Worm (Caenorhabditis elegans) whole organism, L1 larva: ENCODE measurements around the gene E01G4.5.

Source experiments
- C04F5.9 ChIP-seq: sonication (generic microtip); optimal IDR thresholded peaks from 2 replicates; lab custom pipeline; 2016; ENCODE audit warnings: missing genetic modification characterization, missing compliant biosample characterization
- C16A3.4 ChIP-seq: fragments of 150-350 bp; optimal IDR thresholded peaks from 2 replicates; lab custom pipeline; 2014; ENCODE audit warnings: missing biosample characterization, missing genetic modification characterization
- F16B12.6 ChIP-seq: fragments of 150-350 bp; optimal IDR thresholded peaks from 2 replicates; lab custom pipeline; 2014; ENCODE audit warnings: missing biosample characterization, missing genetic modification characterization
- Y116A8C.19 ChIP-seq: sonication (generic microtip); optimal IDR thresholded peaks from 2 replicates; lab custom pipeline; 2016; ENCODE audit warnings: missing compliant biosample characterization, missing genetic modification characterization, borderline replicate concordance
- alr-1 ChIP-seq: fragments of 200-800 bp; sonication (Bioruptor generic); optimal IDR thresholded peaks from 2 replicates; lab custom pipeline; 2018; ENCODE audit warnings: borderline replicate concordance, mild to moderate bottlenecking, missing genetic modification characterization, missing compliant biosample characterization
- blmp-1 ChIP-seq: fragments of 150-350 bp; optimal IDR thresholded peaks from 2 replicates; lab custom pipeline; 2014; ENCODE audit warnings: missing biosample characterization, missing genetic modification characterization
- ceh-82 ChIP-seq, 3 experiments: fragments of 150-350 bp in 1 of 3; sonication (generic microtip) in 2 of 3; optimal IDR thresholded peaks; 2 replicates each; lab custom pipeline; 2014 to 2017; ENCODE audit warnings: missing biosample characterization in 3 of 3, missing genetic modification characterization in 3 of 3
- dpl-1 ChIP-seq, 3 experiments: fragments of 150-350 bp in 2 of 3; sonication (generic microtip) in 1 of 3; optimal IDR thresholded peaks; 2 replicates each; lab custom pipeline; 2014 to 2017; ENCODE audit warnings: missing biosample characterization in 3 of 3, missing genetic modification characterization in 3 of 3, missing genetic modification reagents in 3 of 3
- dsc-1 ChIP-seq: sonication (generic microtip); optimal IDR thresholded peaks from 2 replicates; lab custom pipeline; 2016; ENCODE audit warnings: mild to moderate bottlenecking, missing genetic modification characterization, missing compliant biosample characterization
- efl-1 ChIP-seq, 4 experiments: fragments of 150-350 bp; optimal IDR thresholded peaks in 3 of 4; peaks in 1 of 4; 1 replicate in 1 of 4; 2 replicates in 3 of 4; lab custom pipeline; 2014; ENCODE audit warnings: missing biosample characterization in 2 of 4, missing genetic modification characterization in 2 of 4, missing genetic modification reagents in 2 of 4
- efl-3 ChIP-seq: fragments of 200-800 bp; sonication (Bioruptor generic); optimal IDR thresholded peaks from 2 replicates; lab custom pipeline; 2018; ENCODE audit warnings: mild to moderate bottlenecking, missing genetic modification characterization, missing compliant biosample characterization
- egl-27 ChIP-seq, 2 experiments: fragments of 150-350 bp in 1 of 2; sonication (generic microtip); optimal IDR thresholded peaks; 3 replicates each; lab custom pipeline; 2017 to 2018; ENCODE audit warnings: missing biosample characterization in 2 of 2, missing genetic modification characterization in 2 of 2, missing genetic modification reagents in 2 of 2
- elt-3 ChIP-seq, 6 experiments: fragments of 150-350 bp in 1 of 6; sonication (generic microtip); optimal IDR thresholded peaks; 2 replicates each; lab custom pipeline; 2017 to 2018; ENCODE audit warnings: missing biosample characterization in 6 of 6, missing genetic modification characterization in 6 of 6, inconsistent platforms in 1 of 6
- ets-5 ChIP-seq: fragments of 200-800 bp; sonication (Bioruptor generic); IDR thresholded peaks from 2 replicates; pipeline ENCODE4 v1.3.6; 2022; ENCODE audit warnings: missing genetic modification characterization, missing compliant biosample characterization
- fos-1 ChIP-seq: fragments of 150-350 bp; optimal IDR thresholded peaks from 2 replicates; lab custom pipeline; 2014; ENCODE audit warnings: missing biosample characterization, missing genetic modification characterization
- grh-1 ChIP-seq: fragments of 200-800 bp; sonication (Bioruptor generic); IDR thresholded peaks from 2 replicates; pipeline ENCODE4 v1.3.6; 2022; ENCODE audit warnings: missing genetic modification reagents, missing genetic modification characterization, missing compliant biosample characterization
- hlh-4 ChIP-seq: sonication (generic microtip); optimal IDR thresholded peaks from 2 replicates; lab custom pipeline; 2016; ENCODE audit warnings: mild to moderate bottlenecking, missing genetic modification characterization, missing compliant biosample characterization
- hpl-2 ChIP-seq: fragments of 150-350 bp; optimal IDR thresholded peaks from 2 replicates; lab custom pipeline; 2014; ENCODE audit warnings: missing biosample characterization, missing genetic modification reagents, missing genetic modification characterization
- irx-1 ChIP-seq: sonication (generic microtip); optimal IDR thresholded peaks from 2 replicates; lab custom pipeline; 2016; ENCODE audit warnings: missing genetic modification characterization, missing compliant biosample characterization
- jun-1 ChIP-seq: fragments of 150-350 bp; optimal IDR thresholded peaks from 2 replicates; lab custom pipeline; 2014; ENCODE audit warnings: missing biosample characterization, missing genetic modification reagents, missing genetic modification characterization
- lin-14 ChIP-seq: fragments of 200-800 bp; sonication (Bioruptor generic); optimal IDR thresholded peaks from 2 replicates; lab custom pipeline; 2018; ENCODE audit warnings: mild to moderate bottlenecking, missing genetic modification characterization, moderate library complexity, missing compliant biosample characterization
- lin-15B ChIP-seq: fragments of 150-350 bp; sonication (generic microtip); optimal IDR thresholded peaks from 3 replicates; lab custom pipeline; 2014; ENCODE audit warnings: missing biosample characterization, missing genetic modification characterization
- lin-35 ChIP-seq, 2 experiments: fragments of 150-350 bp; optimal IDR thresholded peaks; 2 replicates each; lab custom pipeline; 2014; ENCODE audit warnings: missing biosample characterization in 2 of 2, missing genetic modification characterization in 2 of 2, missing genetic modification reagents in 2 of 2
- lin-39 ChIP-seq: fragments of 150-350 bp; optimal IDR thresholded peaks from 2 replicates; lab custom pipeline; 2014; ENCODE audit warnings: missing biosample characterization, missing genetic modification reagents, missing genetic modification characterization
- lsy-2 ChIP-seq, 2 experiments: fragments of 150-350 bp; optimal IDR thresholded peaks; 2 replicates each; lab custom pipeline; 2014; ENCODE audit warnings: missing biosample characterization in 2 of 2, missing genetic modification characterization in 2 of 2
- mdl-1 ChIP-seq, 2 experiments: fragments of 150-350 bp; optimal IDR thresholded peaks; 2 replicates each; lab custom pipeline; 2014 to 2017; ENCODE audit warnings: missing biosample characterization in 2 of 2, missing genetic modification characterization in 2 of 2, inconsistent platforms in 1 of 2
- mep-1 ChIP-seq: fragments of 150-350 bp; optimal IDR thresholded peaks from 2 replicates; lab custom pipeline; 2014; ENCODE audit warnings: missing biosample characterization, missing genetic modification characterization
- nhr-11 ChIP-seq: fragments of 150-350 bp; optimal IDR thresholded peaks from 2 replicates; lab custom pipeline; 2014; ENCODE audit warnings: missing biosample characterization, missing genetic modification characterization
- nhr-19 ChIP-seq: fragments of 200-800 bp; sonication (Bioruptor generic); conservative IDR thresholded peaks from 2 replicates; pipeline ENCODE4 v1.3.6; 2022; ENCODE audit warnings: missing genetic modification characterization, missing compliant biosample characterization
- nhr-20 ChIP-seq: sonication (generic microtip); optimal IDR thresholded peaks from 2 replicates; lab custom pipeline; 2016; ENCODE audit warnings: mild to moderate bottlenecking, missing genetic modification characterization, missing compliant biosample characterization
- nhr-28 ChIP-seq: fragments of 150-350 bp; optimal IDR thresholded peaks from 2 replicates; lab custom pipeline; 2014; ENCODE audit warnings: missing biosample characterization, missing genetic modification characterization
- nhr-47 ChIP-seq: sonication (generic microtip); optimal IDR thresholded peaks from 2 replicates; lab custom pipeline; 2016; ENCODE audit warnings: mild to moderate bottlenecking, missing genetic modification characterization, moderate library complexity, missing compliant biosample characterization
- nhr-77 ChIP-seq: fragments of 150-350 bp; optimal IDR thresholded peaks from 2 replicates; lab custom pipeline; 2014; ENCODE audit warnings: missing biosample characterization, missing genetic modification characterization
- nhr-85 ChIP-seq: sonication (generic microtip); peaks from one replicate; lab custom pipeline; 2016; ENCODE audit warnings: missing genetic modification characterization, inconsistent platforms, missing compliant biosample characterization
- nhr-90 ChIP-seq: sonication (generic microtip); optimal IDR thresholded peaks from 2 replicates; lab custom pipeline; 2016; ENCODE audit warnings: mild to moderate bottlenecking, missing genetic modification characterization, missing compliant biosample characterization; ENCODE audit not compliant: poor library complexity
- pag-3 ChIP-seq: sonication (generic microtip); optimal IDR thresholded peaks from 2 replicates; lab custom pipeline; 2017; ENCODE audit warnings: missing genetic modification characterization, mild to moderate bottlenecking, missing compliant biosample characterization, antibody characterized with exemption, borderline replicate concordance; ENCODE audit not compliant: insufficient read depth
- pax-3 ChIP-seq: fragments of 200-800 bp; sonication (Bioruptor generic); optimal IDR thresholded peaks from 2 replicates; lab custom pipeline; 2018; ENCODE audit warnings: mild to moderate bottlenecking, missing genetic modification characterization, moderate library complexity, missing compliant biosample characterization
- rnt-1 ChIP-seq: sonication (generic microtip); optimal IDR thresholded peaks from 2 replicates; lab custom pipeline; 2016; ENCODE audit warnings: mild to moderate bottlenecking, missing genetic modification characterization, moderate library complexity, missing compliant biosample characterization
- skn-1 ChIP-seq: fragments of 150-350 bp; optimal IDR thresholded peaks from 2 replicates; lab custom pipeline; 2014; ENCODE audit warnings: missing biosample characterization, missing genetic modification characterization
- snu-23 ChIP-seq: sonication (generic microtip); optimal IDR thresholded peaks from 2 replicates; lab custom pipeline; 2016; ENCODE audit warnings: missing genetic modification characterization, missing compliant biosample characterization
- sptf-1 ChIP-seq: fragments of 150-350 bp; optimal IDR thresholded peaks from 2 replicates; lab custom pipeline; 2014; ENCODE audit warnings: missing biosample characterization, missing genetic modification characterization
- swsn-7 ChIP-seq: sonication (generic microtip); optimal IDR thresholded peaks from 2 replicates; lab custom pipeline; 2016; ENCODE audit warnings: missing genetic modification characterization, missing compliant biosample characterization
- tbx-2 ChIP-seq: sonication (generic microtip); optimal IDR thresholded peaks from 2 replicates; lab custom pipeline; 2016; ENCODE audit warnings: missing genetic modification characterization, missing compliant biosample characterization
- vab-15 ChIP-seq: sonication (generic microtip); optimal IDR thresholded peaks from 2 replicates; lab custom pipeline; 2017; ENCODE audit warnings: missing genotype, mild to moderate bottlenecking, missing genetic modification characterization, missing compliant biosample characterization
- xbp-1 ChIP-seq: sonication (generic microtip); optimal IDR thresholded peaks from 2 replicates; lab custom pipeline; 2016; ENCODE audit warnings: missing genetic modification characterization, missing compliant biosample characterization

Gene E01G4.5

ce11 chrII:13456622-13457021 lies 15.6 kb upstream of the E01G4.5 start:
- TF ChIP-seq lin-14 (GFP tag; lab: Kevin White, UChicago) = peak; percentile 83
- peak; percentile 22 for TF ChIP-seq swsn-7 (tag; lab: Kevin White, UChicago)
- TF ChIP-seq ets-5 (GFP tag; lab: Robert Waterston, UW) = no peak
- TF ChIP-seq hpl-2 (GFP tag; lab: Kevin White, UChicago) = no peak
- TF ChIP-seq lin-35 (GFP tag; optimal IDR thresholded peaks at IDR 0.05; lab: Kevin White, UChicago) = peak in 1 of 2 experiments; percentile 10
- no peak for TF ChIP-seq alr-1
- TF ChIP-seq lin-39 (tag; lab: Kevin White, UChicago) = no peak
- TF ChIP-seq lsy-2 (tag; optimal IDR thresholded peaks at IDR 0.05; lab: Kevin White, UChicago) = no peak
- peak; percentile 21 for TF ChIP-seq nhr-20 (tag; lab: Kevin White, UChicago)
- peak; percentile 14 for TF ChIP-seq skn-1 (tag; lab: Kevin White, UChicago)
- no peak for TF ChIP-seq Y116A8C.19 (tag; lab: Kevin White, UChicago)
- TF ChIP-seq fos-1 (tag; lab: Kevin White, UChicago) = no peak
- peak; percentile 51 for TF ChIP-seq snu-23
- no peak for TF ChIP-seq F16B12.6 (tag; lab: Kevin White, UChicago)
- peak; percentile 6 for TF ChIP-seq nhr-77 (tag; lab: Kevin White, UChicago)
- peak; percentile 18; the same call in 1 of the 2 replicates for TF ChIP-seq nhr-19 (GFP tag; lab: Robert Waterston, UW)
- peak; percentile 13 for TF ChIP-seq tbx-2
- TF ChIP-seq irx-1 = no peak
- peak in 1 of 2 experiments; percentile 22 for TF ChIP-seq mdl-1 (tag; optimal IDR thresholded peaks at IDR 0.05; lab: Kevin White, UChicago)
- peak; percentile 3 for TF ChIP-seq mep-1 (tag; lab: Kevin White, UChicago)

ce11 chrII:13460592-13461395 lies 11.4 kb upstream of the E01G4.5 start, which contains the start of gene pqn-27:
Gene pqn-27 (minus strand): TSS chrII:13460642.
- TF ChIP-seq skn-1 (tag; lab: Kevin White, UChicago) (no peak), lin-14 (GFP tag; lab: Kevin White, UChicago) (peak; percentile 76), F16B12.6 (tag; lab: Kevin White, UChicago) (peak; percentile 94), pag-3 (tag; lab: Kevin White, UChicago) (peak; percentile 10), rnt-1 (tag; lab: Kevin White, UChicago) (peak; percentile 29), lin-15B (peak; percentile 36), grh-1 (GFP tag; lab: Robert Waterston, UW) (peak; percentile 89), irx-1 (peak; percentile 69), hlh-4 (tag; lab: Kevin White, UChicago) (no peak), vab-15 (tag; lab: Kevin White, UChicago) (no peak), efl-1 (optimal IDR thresholded peaks at IDR 0.05; lab: Kevin White, UChicago) (peak; percentile 69 to 71), efl-1 (GFP tag; optimal IDR thresholded peaks at IDR 0.05 in 1 of 2; lab: Kevin White, UChicago) (peak; percentile 58 to 96), jun-1 (peak; percentile 13), nhr-47 (tag; lab: Kevin White, UChicago) (peak; percentile 74), swsn-7 (tag; lab: Kevin White, UChicago) (peak; percentile 63), blmp-1 (tag; lab: Kevin White, UChicago) (peak; percentile 50), tbx-2 (peak; percentile 79), lsy-2 (tag; optimal IDR thresholded peaks at IDR 0.05; lab: Kevin White, UChicago) (peak; percentile 73 to 79), sptf-1 (no peak), mep-1 (tag; lab: Kevin White, UChicago) (peak; percentile 80), nhr-11 (tag; lab: Kevin White, UChicago) (no peak), pax-3 (tag; lab: Kevin White, UChicago) (no peak), snu-23 (peak; percentile 82), dsc-1 (peak; percentile 57), lin-39 (tag; lab: Kevin White, UChicago) (peak; percentile 64), ceh-82 (tag; optimal IDR thresholded peaks at IDR 0.05; lab: Kevin White, UChicago) (peak in 2 of 3 experiments; percentile 20 to 37), C16A3.4 (tag; lab: Kevin White, UChicago) (peak; percentile 47), xbp-1 (peak; percentile 60), elt-3 (tag; optimal IDR thresholded peaks at IDR 0.05; lab: Kevin White, UChicago) (peak in 2 of 6 experiments; percentile 86 to 94), nhr-85 (peak; percentile 89), dpl-1 (GFP tag; optimal IDR thresholded peaks at IDR 0.05; lab: Kevin White, UChicago) (peak; percentile 53 to 58 (median 56)), nhr-28 (tag; lab: Kevin White, UChicago) (no peak), C04F5.9 (peak; percentile 47), nhr-20 (tag; lab: Kevin White, UChicago) (peak; percentile 70), nhr-77 (tag; lab: Kevin White, UChicago) (no peak), egl-27 (tag; optimal IDR thresholded peaks at IDR 0.05; lab: Kevin White, UChicago) (no peak), nhr-90 (tag; lab: Kevin White, UChicago) (peak; percentile 77), efl-3 (GFP tag; lab: Kevin White, UChicago) (no peak), nhr-19 (GFP tag; lab: Robert Waterston, UW) (peak; percentile 89)
